Fruit fly (Drosophila melanogaster): ENCODE measurements around the gene Strump.
A peak's percentile ranks its signal among the peaks of the same experiment; 100 is the strongest.

Gene Strump

dm6 chr3L:16161847-16162556 is 40.2 kb downstream of the Strump start (continued):
- peak; percentile 53 for TF ChIP-seq Met (GFP tag; optimal IDR thresholded peaks at IDR 0.05)
- TF ChIP-seq vri (GFP tag; optimal IDR thresholded peaks at IDR 0.05): no peak
- TF ChIP-seq CG6276 (GFP tag; optimal IDR thresholded peaks at IDR 0.05): peak; percentile 84
- TF ChIP-seq Gug (GFP tag; IDR thresholded peaks at IDR 0.05): peak; percentile 74
- peak; percentile 76 for TF ChIP-seq acj6 (GFP tag; optimal IDR thresholded peaks at IDR 0.05)
- peak; percentile 75 for TF ChIP-seq net (GFP tag; optimal IDR thresholded peaks at IDR 0.05)
- TF ChIP-seq CG11762 (GFP tag; optimal IDR thresholded peaks at IDR 0.05; ENCODE audit: insufficient read depth): peak; percentile 54
- peak; percentile 25 for TF ChIP-seq Smox (GFP tag; optimal IDR thresholded peaks at IDR 0.05)
- peak; percentile 67 for TF ChIP-seq CG34406 (GFP tag; optimal IDR thresholded peaks at IDR 0.05)

- TF ChIP-seq CG4318 (GFP tag; optimal IDR thresholded peaks at IDR 0.05) (no peak), CG8319 (GFP tag; optimal IDR thresholded peaks at IDR 0.05) (no peak), pdm3 (GFP tag; optimal IDR thresholded peaks at IDR 0.05) (no peak), Sox102F (GFP tag; optimal IDR thresholded peaks at IDR 0.05) (peak; percentile 70), CG6808 (GFP tag; optimal IDR thresholded peaks at IDR 0.05) (peak; percentile 39), Smox (GFP tag; optimal IDR thresholded peaks at IDR 0.05) (peak; percentile 33), Gug (GFP tag; IDR thresholded peaks at IDR 0.05) (no peak), lz (GFP tag; optimal IDR thresholded peaks at IDR 0.05) (no peak), CG3032 (tag; optimal IDR thresholded peaks at IDR 0.05) (peak; percentile 13), CG9139 (GFP tag; optimal IDR thresholded peaks at IDR 0.05) (peak; percentile 56), ss (GFP tag; optimal IDR thresholded peaks at IDR 0.05) (peak; percentile 51 to 75), net (GFP tag; optimal IDR thresholded peaks at IDR 0.05) (peak; percentile 12), CG10631 (GFP tag; optimal IDR thresholded peaks at IDR 0.05) (no peak), spab (GFP tag; optimal IDR thresholded peaks at IDR 0.05) (peak; percentile 7), Sox14 (GFP tag; optimal IDR thresholded peaks at IDR 0.05) (peak; percentile 48), fd85E (GFP tag; optimal IDR thresholded peaks at IDR 0.05) (no peak), dsx (GFP tag; optimal IDR thresholded peaks at IDR 0.05; ENCODE audit: poor library complexity, severe bottlenecking) (peak; percentile 57), Blimp-1 (GFP tag; optimal IDR thresholded peaks at IDR 0.05) (peak; percentile 8), CG16779 (tag; optimal IDR thresholded peaks at IDR 0.05) (peak; percentile 17), Eip75B (GFP tag; optimal IDR thresholded peaks at IDR 0.05) (peak; percentile 43), esn (GFP tag; optimal IDR thresholded peaks at IDR 0.05) (peak; percentile 40), CG6276 (GFP tag; optimal IDR thresholded peaks at IDR 0.05) (peak; percentile 59), Lpt (GFP tag; optimal IDR thresholded peaks at IDR 0.05) (peak; percentile 21), CG6163 (GFP tag; IDR thresholded peaks at IDR 0.05) (peak; percentile 59; the same call in 2 of the 3 replicates), CG8119 (GFP tag; IDR thresholded peaks at IDR 0.05) (peak; percentile 72), acj6 (GFP tag; optimal IDR thresholded peaks at IDR 0.05) (no peak), Ets96B (tag; optimal IDR thresholded peaks at IDR 0.05) (peak; percentile 41), CG11294 (GFP tag; IDR thresholded peaks at IDR 0.05) (0 out of 2 replicates have a peak, but pooled peaks have one; percentile 19), CG31627 (GFP tag; optimal IDR thresholded peaks at IDR 0.05) (no peak), Hr39 (GFP tag; optimal IDR thresholded peaks at IDR 0.05) (no peak), CG3919 (GFP tag; optimal IDR thresholded peaks at IDR 0.05) (peak; percentile 27), Eip78C (GFP tag) (peak; percentile 79), dac (GFP tag; optimal IDR thresholded peaks at IDR 0.05) (no peak), salr (GFP tag; optimal IDR thresholded peaks at IDR 0.05) (no peak), topi (GFP tag; optimal IDR thresholded peaks at IDR 0.05) (peak; percentile 30), CG7368 (GFP tag; optimal IDR thresholded peaks at IDR 0.05) (peak; percentile 18), Met (GFP tag; optimal IDR thresholded peaks at IDR 0.05) (no peak), CG34406 (GFP tag; optimal IDR thresholded peaks at IDR 0.05) (no peak), CG6792 (GFP tag; optimal IDR thresholded peaks at IDR 0.05) (no peak), eg (GFP tag; IDR thresholded peaks at IDR 0.05) (peak; percentile 67; the same call in 2 of the 3 replicates), CG8632 (GFP tag; optimal IDR thresholded peaks at IDR 0.05) (peak; percentile 20), CG32006 (GFP tag; optimal IDR thresholded peaks at IDR 0.05) (peak; percentile 36), fkh (GFP tag; optimal IDR thresholded peaks at IDR 0.05) (peak; percentile 65)
Measured at dm6 chr3L:16164150-16165039, 42.6 kb downstream of the Strump start, which contains the start of gene CG5151. TSS of gene CG5151 (minus strand) at chr3L:16164701.
